Fruit fly (Drosophila melanogaster): ENCODE measurements around the gene Stim.

DNA sequence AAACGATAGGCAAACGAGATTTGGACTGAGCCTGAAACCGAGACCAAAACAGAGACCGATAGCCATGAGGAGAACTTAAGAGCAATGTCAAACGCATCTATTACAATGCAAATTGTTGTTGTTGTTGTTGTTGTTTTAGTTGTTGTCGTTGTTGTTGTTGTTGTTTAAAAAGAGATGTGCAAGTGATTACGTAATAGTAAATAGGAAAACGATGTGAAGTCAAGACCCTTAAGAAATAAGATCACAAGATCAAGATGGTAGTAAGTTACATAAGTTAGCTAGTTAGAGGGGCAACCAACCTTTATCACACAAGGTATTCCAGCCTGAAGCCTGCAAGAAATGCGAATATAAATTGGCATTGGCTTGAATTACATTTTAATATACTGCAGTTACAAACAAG, 9.8 kb upstream of the Stim start:
- no peak for TF ChIP-seq Jra (GFP tag; optimal IDR thresholded peaks at IDR 0.05)
- TF ChIP-seq rgr (GFP tag; optimal IDR thresholded peaks at IDR 0.05), result no peak
- TF ChIP-seq CrebA (GFP tag; optimal IDR thresholded peaks at IDR 0.05; ENCODE audit: borderline replicate concordance), result no peak
- TF ChIP-seq Sp1 (GFP tag; optimal IDR thresholded peaks at IDR 0.05), result no peak
- no peak for TF ChIP-seq dmrt93B (GFP tag; optimal IDR thresholded peaks at IDR 0.05)
- no peak for TF ChIP-seq psq (GFP tag; optimal IDR thresholded peaks at IDR 0.05)
